Worm (Caenorhabditis elegans) whole organism, midembryonic: Measurements from ENCODE around the gene T07D3.4.

ENCODE experiments used
- klf-2 ChIP-seq: fragments of 200-800 bp; sonication (Bioruptor generic); conservative IDR thresholded peaks from 2 replicates; pipeline ENCODE4 v1.3.6; 2022; ENCODE audit warnings: missing genetic modification reagents, missing genetic modification characterization, missing compliant biosample characterization
- ztf-29 ChIP-seq: fragments of 200-800 bp; sonication (Bioruptor generic); IDR thresholded peaks from 2 replicates; pipeline ENCODE4 v1.3.6; 2022; ENCODE audit warnings: missing genetic modification reagents, missing genetic modification characterization, missing compliant biosample characterization

- TF ChIP-seq klf-2 (GFP tag; lab: Robert Waterston, UW) = no peak
- no peak for TF ChIP-seq ztf-29
Observed at ce11 chrII:848519-848918, 39.6 kb upstream of the T07D3.4 start, which contains the start of the genes acdh-9 and F28A10.13.
